Worm (Caenorhabditis elegans) whole organism, L2 larva: ENCODE measurements around the gene F36G3.1.

ENCODE experiments used
- C34F6.9 ChIP-seq: fragments of 150-350 bp; optimal IDR thresholded peaks from 2 replicates; lab custom pipeline; 2014; ENCODE audit warnings: missing biosample characterization, missing genetic modification characterization
- alr-1 ChIP-seq: fragments of 150-350 bp; optimal IDR thresholded peaks from 2 replicates; lab custom pipeline; 2014; ENCODE audit warnings: missing biosample characterization, missing genetic modification characterization
- aly-2 ChIP-seq: fragments of 150-350 bp; optimal IDR thresholded peaks from 2 replicates; lab custom pipeline; 2014; ENCODE audit warnings: missing biosample characterization, missing genetic modification characterization
- ama-1 ChIP-seq: fragments of 150-350 bp; optimal IDR thresholded peaks from 2 replicates; lab custom pipeline; 2018; ENCODE audit warnings: inconsistent platforms
- blmp-1 ChIP-seq: sonication (generic microtip); optimal IDR thresholded peaks from 2 replicates; lab custom pipeline; 2017; ENCODE audit warnings: missing genetic modification characterization, mild to moderate bottlenecking, missing compliant biosample characterization, antibody characterized with exemption, moderate library complexity; ENCODE audit not compliant: insufficient read depth
- ceh-16 ChIP-seq: fragments of 150-350 bp; optimal IDR thresholded peaks from 2 replicates; lab custom pipeline; 2014; ENCODE audit warnings: missing biosample characterization, missing genetic modification characterization
- ceh-82 ChIP-seq: fragments of 150-350 bp; optimal IDR thresholded peaks from 2 replicates; lab custom pipeline; 2014; ENCODE audit warnings: missing biosample characterization, missing genetic modification characterization
- crh-2 ChIP-seq: sonication (generic microtip); optimal IDR thresholded peaks from 2 replicates; lab custom pipeline; 2017; ENCODE audit warnings: missing biosample characterization, missing genetic modification characterization
- dmd-4 ChIP-seq: sonication (generic microtip); optimal IDR thresholded peaks from 2 replicates; lab custom pipeline; 2017; ENCODE audit warnings: missing biosample characterization, missing genetic modification characterization
- elt-1 ChIP-seq: fragments of 150-350 bp; optimal IDR thresholded peaks from 2 replicates; lab custom pipeline; 2014; ENCODE audit warnings: missing biosample characterization, missing genetic modification characterization
- elt-3 ChIP-seq: sonication (generic microtip); optimal IDR thresholded peaks from 2 replicates; lab custom pipeline; 2017; ENCODE audit warnings: missing biosample characterization, missing genetic modification characterization
- fos-1 ChIP-seq: fragments of 150-350 bp; optimal IDR thresholded peaks from 2 replicates; lab custom pipeline; 2014; ENCODE audit warnings: missing biosample characterization, missing genetic modification characterization
- gmeb-1 ChIP-seq: fragments of 150-350 bp; optimal IDR thresholded peaks from 2 replicates; lab custom pipeline; 2014; ENCODE audit warnings: missing biosample characterization, missing genetic modification characterization
- lin-11 ChIP-seq: fragments of 150-350 bp; sonication (generic microtip); optimal IDR thresholded peaks from 2 replicates; lab custom pipeline; 2014; ENCODE audit warnings: missing biosample characterization, missing genetic modification characterization, inconsistent platforms, mixed read lengths
- lin-13 ChIP-seq: fragments of 150-350 bp; optimal IDR thresholded peaks from 2 replicates; lab custom pipeline; 2014; ENCODE audit warnings: missing biosample characterization, missing genetic modification reagents, missing genetic modification characterization
- lin-39 ChIP-seq: fragments of 150-350 bp; optimal IDR thresholded peaks from 2 replicates; lab custom pipeline; 2014; ENCODE audit warnings: missing biosample characterization, missing genetic modification reagents, missing genetic modification characterization
- mab-5 ChIP-seq: fragments of 150-350 bp; optimal IDR thresholded peaks from 2 replicates; lab custom pipeline; 2014; ENCODE audit warnings: missing biosample characterization, missing genetic modification characterization
- mbf-1 ChIP-seq: sonication (generic microtip); optimal IDR thresholded peaks from 2 replicates; lab custom pipeline; 2017; ENCODE audit warnings: missing biosample characterization, missing genetic modification characterization
- nhr-129 ChIP-seq: fragments of 150-350 bp; optimal IDR thresholded peaks from 2 replicates; lab custom pipeline; 2014; ENCODE audit warnings: missing biosample characterization, missing genetic modification characterization
- nhr-21 ChIP-seq: fragments of 150-350 bp; optimal IDR thresholded peaks from 2 replicates; lab custom pipeline; 2014; ENCODE audit warnings: missing biosample characterization, missing genetic modification characterization
- nhr-23 ChIP-seq: fragments of 150-350 bp; optimal IDR thresholded peaks from 2 replicates; lab custom pipeline; 2014; ENCODE audit warnings: missing biosample characterization, missing genetic modification reagents, missing genetic modification characterization
- nhr-77 ChIP-seq: fragments of 150-350 bp; optimal IDR thresholded peaks from 2 replicates; lab custom pipeline; 2014; ENCODE audit warnings: missing biosample characterization, missing genetic modification characterization
- peb-1 ChIP-seq: fragments of 150-350 bp; optimal IDR thresholded peaks from 2 replicates; lab custom pipeline; 2014; ENCODE audit warnings: missing biosample characterization, missing genetic modification characterization
- sem-4 ChIP-seq: fragments of 150-350 bp; optimal IDR thresholded peaks from 2 replicates; lab custom pipeline; 2014; ENCODE audit warnings: missing biosample characterization, missing genetic modification reagents, missing genetic modification characterization
- skn-1 ChIP-seq: sonication (generic microtip); optimal IDR thresholded peaks from 2 replicates; lab custom pipeline; 2017; ENCODE audit warnings: missing biosample characterization, missing genetic modification characterization
- sma-3 ChIP-seq: sonication (generic microtip); optimal IDR thresholded peaks from 2 replicates; lab custom pipeline; 2016; ENCODE audit warnings: missing genetic modification reagents, missing genetic modification characterization, missing compliant biosample characterization
- sma-9 ChIP-seq, 2 experiments: fragments of 150-350 bp in 1 of 2; sonication (generic microtip) in 1 of 2; optimal IDR thresholded peaks; 2 replicates each; lab custom pipeline; 2014 to 2016; ENCODE audit warnings: missing genetic modification characterization in 2 of 2, mild to moderate bottlenecking in 1 of 2, missing biosample characterization in 1 of 2, missing compliant biosample characterization in 1 of 2, missing genetic modification reagents in 1 of 2, moderate library complexity in 1 of 2
- snpc-4 ChIP-seq: fragments of 150-350 bp; optimal IDR thresholded peaks from 2 replicates; lab custom pipeline; 2014; ENCODE audit warnings: missing biosample characterization, missing genetic modification characterization
- zag-1 ChIP-seq: fragments of 150-350 bp; optimal IDR thresholded peaks from 2 replicates; lab custom pipeline; 2014; ENCODE audit warnings: missing biosample characterization, missing genetic modification characterization
- ztf-11 ChIP-seq: sonication (generic microtip); optimal IDR thresholded peaks from 2 replicates; lab custom pipeline; 2017; ENCODE audit warnings: missing biosample characterization, missing genetic modification characterization
- ztf-4 ChIP-seq: fragments of 150-350 bp; optimal IDR thresholded peaks from 2 replicates; lab custom pipeline; 2014; ENCODE audit warnings: missing biosample characterization, missing genetic modification characterization

Gene F36G3.1

DNA sequence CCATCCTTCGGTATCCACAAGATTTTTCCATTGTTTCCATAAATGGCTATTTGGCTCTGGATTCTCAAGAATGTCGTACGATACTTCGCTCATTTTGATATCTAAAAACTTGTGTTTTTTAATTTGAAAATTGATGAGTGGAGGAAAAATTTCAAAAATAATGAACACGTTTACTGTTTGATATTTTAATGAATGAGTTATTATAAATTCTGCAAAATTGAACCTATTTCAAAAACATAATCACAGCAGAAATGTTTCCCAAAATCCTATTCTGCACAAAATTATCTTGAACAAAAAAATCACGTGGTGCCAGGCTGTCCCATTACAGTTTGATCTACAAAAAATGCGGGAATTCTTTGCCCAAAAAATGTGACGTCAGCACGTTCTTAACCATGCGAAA, 5.2 kb upstream of the F36G3.1 start, which contains the start of gene F36G3.2:
TSS of gene F36G3.2 (minus strand) at position 101 of the 400 bp plus-strand sequence.
- TF ChIP-seq lin-39 (tag; lab: Kevin White, UChicago) = no peak
- no peak for TF ChIP-seq skn-1
- no peak for TF ChIP-seq dmd-4
- TF ChIP-seq lin-11 = no peak
- TF ChIP-seq ceh-16 (tag; lab: Kevin White, UChicago) = no peak
- no peak for TF ChIP-seq blmp-1 (tag; lab: Kevin White, UChicago)
- no peak for TF ChIP-seq ztf-11 (tag; lab: Kevin White, UChicago)
- TF ChIP-seq aly-2 (tag; lab: Kevin White, UChicago) = no peak

DNA sequence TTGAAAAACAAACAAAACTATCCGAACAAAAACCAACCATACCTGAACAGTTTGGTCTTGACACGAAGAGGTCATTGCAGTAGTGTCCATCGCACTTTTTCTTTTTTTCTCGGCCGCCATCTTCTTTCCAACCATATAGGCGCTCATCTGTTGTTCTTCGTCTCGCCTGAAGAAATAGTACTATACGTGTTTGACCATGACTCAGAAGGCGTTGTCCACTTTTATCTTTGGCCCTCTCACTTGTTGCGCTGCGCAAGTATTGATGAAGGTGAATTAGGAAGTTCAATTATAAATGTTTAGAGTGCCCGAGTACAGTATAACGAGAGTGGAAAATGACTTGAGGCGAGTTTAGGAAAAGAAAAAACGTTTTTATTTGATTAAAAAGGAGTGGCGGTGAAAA, 3.1 kb downstream of the F36G3.1 start:
- TF ChIP-seq lin-11 = no peak
- no peak for TF ChIP-seq peb-1 (tag; lab: Kevin White, UChicago)
- no peak for TF ChIP-seq ama-1 (lab: Kevin White, UChicago)
- peak; percentile 22 for TF ChIP-seq blmp-1 (tag; lab: Kevin White, UChicago)
- no peak for TF ChIP-seq elt-1
- peak; percentile 4 for TF ChIP-seq sma-3 (GFP tag; lab: Kevin White, UChicago)
- no peak for TF ChIP-seq mbf-1 (tag; lab: Kevin White, UChicago)
- peak; percentile 9 for TF ChIP-seq sem-4 (tag; lab: Kevin White, UChicago)
- no peak for TF ChIP-seq alr-1 (tag; lab: Kevin White, UChicago)
- no peak for TF ChIP-seq nhr-21 (tag; lab: Kevin White, UChicago)
- TF ChIP-seq sma-9 (GFP tag; optimal IDR thresholded peaks at IDR 0.05; lab: Kevin White, UChicago) = peak; percentile 11
- TF ChIP-seq sma-9 (tag; optimal IDR thresholded peaks at IDR 0.05; lab: Kevin White, UChicago) = no peak
- TF ChIP-seq ceh-82 (tag; lab: Kevin White, UChicago) = no peak
- TF ChIP-seq ceh-16 (tag; lab: Kevin White, UChicago) = no peak
- peak; percentile 72 for TF ChIP-seq fos-1 (tag; lab: Kevin White, UChicago)
- TF ChIP-seq snpc-4 = no peak
- TF ChIP-seq elt-3 (tag; lab: Kevin White, UChicago) = no peak
- TF ChIP-seq nhr-23 = no peak
- TF ChIP-seq, all 48 proteins: peak for 5

DNA sequence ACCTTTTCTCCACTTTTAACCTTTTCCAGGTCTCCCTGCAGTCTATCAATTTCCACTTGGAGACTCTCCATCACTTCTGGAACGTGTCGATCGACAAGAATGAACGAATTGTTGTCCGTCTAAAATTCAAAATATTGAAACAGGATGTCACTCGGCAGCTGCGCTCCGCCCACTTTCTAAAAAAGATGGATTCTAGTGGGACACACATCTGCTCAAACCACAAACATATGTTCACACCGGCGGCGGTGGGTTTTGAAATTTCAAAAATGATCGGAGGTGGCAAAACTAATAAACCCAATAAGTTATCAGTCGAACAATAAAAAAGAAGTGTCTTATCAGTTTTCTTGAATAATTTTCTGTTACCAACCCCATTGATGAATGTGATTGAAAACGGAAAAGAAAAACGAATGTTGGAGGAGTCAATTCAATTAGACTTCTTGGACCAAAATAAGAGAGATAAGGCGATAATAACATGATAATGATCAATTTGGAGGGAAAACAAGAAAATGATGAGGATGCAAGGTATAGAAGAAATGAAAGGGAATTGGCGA, 6.5 kb downstream of the F36G3.1 start:
- TF ChIP-seq fos-1 (tag; lab: Kevin White, UChicago) = peak; percentile 51
- TF ChIP-seq lin-39 (tag; lab: Kevin White, UChicago) = no peak
- TF ChIP-seq alr-1 (tag; lab: Kevin White, UChicago) = no peak

ce11 chrX:9777481-9777880, 11.5 kb downstream of the F36G3.1 start, which contains the start of gene T09B9.5:
Gene T09B9.5 (plus strand): TSS chrX:9777781.
- TF ChIP-seq dmd-4 = no peak
- TF ChIP-seq peb-1 (tag; lab: Kevin White, UChicago) = no peak

DNA sequence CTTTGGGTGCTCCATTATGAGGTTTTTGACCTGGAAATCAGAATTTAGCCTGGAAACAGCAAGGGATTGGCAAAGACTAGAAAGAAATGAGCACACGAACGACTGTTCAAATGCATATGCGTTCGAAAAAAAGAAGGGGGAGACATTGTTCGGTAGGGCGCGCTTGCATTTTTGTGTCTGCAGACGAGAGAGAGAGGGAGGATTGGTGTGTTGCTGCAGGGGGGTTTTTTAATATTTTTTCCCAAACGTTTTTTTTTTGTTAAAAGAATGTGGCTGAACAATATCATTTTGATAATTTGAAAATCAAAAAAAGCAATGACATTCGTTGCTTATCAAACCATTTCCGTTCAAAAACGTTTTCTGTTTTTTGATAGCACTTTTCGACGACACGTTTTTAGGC, 14.7 kb downstream of the F36G3.1 start, which contains the start of gene T09B9.4:
TSS of gene T09B9.4 (minus strand) at position 30 of the 400 bp plus-strand sequence.
- TF ChIP-seq lin-13 (GFP tag; lab: Kevin White, UChicago) (no peak), ztf-4 (tag; lab: Kevin White, UChicago) (no peak), zag-1 (peak; percentile 16), lin-39 (tag; lab: Kevin White, UChicago) (no peak), crh-2 (no peak), elt-1 (no peak), nhr-129 (tag; lab: Kevin White, UChicago) (peak; percentile 17), gmeb-1 (no peak), ceh-82 (tag; lab: Kevin White, UChicago) (no peak), elt-3 (tag; lab: Kevin White, UChicago) (no peak), C34F6.9 (peak; percentile 66), aly-2 (tag; lab: Kevin White, UChicago) (no peak), dmd-4 (no peak), fos-1 (tag; lab: Kevin White, UChicago) (peak; percentile 40), blmp-1 (tag; lab: Kevin White, UChicago) (no peak)

ce11 chrX:9764822-9765221, 24.2 kb downstream of the F36G3.1 start, which contains the start of gene slc-17.9:
Gene slc-17.9 (minus strand): TSS chrX:9764922.
- no peak for TF ChIP-seq C34F6.9
- no peak for TF ChIP-seq zag-1
- TF ChIP-seq alr-1 (tag; lab: Kevin White, UChicago) = no peak
- no peak for TF ChIP-seq ama-1 (lab: Kevin White, UChicago)
- TF ChIP-seq nhr-77 (tag; lab: Kevin White, UChicago) = no peak
- no peak for TF ChIP-seq ztf-11 (tag; lab: Kevin White, UChicago)
- TF ChIP-seq mab-5 (tag; lab: Kevin White, UChicago) = no peak
